Worm (Caenorhabditis elegans) whole organism, L4/young adult: ENCODE data around the gene C17B7.3.

ENCODE experiments used
- W03F9.2 ChIP-seq: fragments of 150-350 bp; optimal IDR thresholded peaks from 2 replicates; lab custom pipeline; 2014; ENCODE audit warnings: missing biosample characterization, missing genetic modification characterization
- dao-5 ChIP-seq: sonication (generic microtip); optimal IDR thresholded peaks from 2 replicates; lab custom pipeline; 2016; ENCODE audit warnings: missing genotype, missing genetic modification characterization, moderate library complexity, missing compliant biosample characterization
- him-1 ChIP-seq: sonication (generic microtip); optimal IDR thresholded peaks from 2 replicates; lab custom pipeline; 2016; ENCODE audit warnings: missing genotype, missing genetic modification reagents, missing genetic modification characterization, missing compliant biosample characterization

DNA sequence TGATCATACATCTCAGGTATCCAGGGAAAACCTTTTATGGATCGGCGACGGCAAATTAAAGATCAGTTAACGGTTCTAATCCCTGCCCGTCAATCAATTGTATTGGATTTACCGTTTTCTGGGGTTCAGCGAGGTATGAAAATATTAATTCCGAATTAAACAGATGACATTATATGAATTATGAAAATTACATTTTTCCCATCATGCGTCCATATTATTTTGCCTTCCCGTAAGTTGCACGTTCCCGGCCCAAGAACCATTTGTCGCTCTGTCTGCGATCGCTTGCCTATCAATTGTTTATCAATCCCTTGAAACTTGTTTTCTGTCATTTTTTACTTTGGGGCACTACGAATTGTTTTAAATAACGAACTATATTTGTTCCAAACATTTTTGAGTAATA, 19.0 kb downstream of the C17B7.3 start:
- TF ChIP-seq W03F9.2 (tag; lab: Kevin White, UChicago) = no peak
- TF ChIP-seq dao-5 (tag; lab: Kevin White, UChicago) = no peak
- no peak for TF ChIP-seq him-1 (tag; lab: Kevin White, UChicago)
